Worm (Caenorhabditis elegans): ENCODE measurements around the gene lbp-2.

- TF ChIP-seq skn-1 (tag; optimal IDR thresholded peaks at IDR 0.05) (no peak), nhr-77 (tag; optimal IDR thresholded peaks at IDR 0.05) (no peak), ztf-11 (tag; optimal IDR thresholded peaks at IDR 0.05) (no peak), elt-1 (tag; optimal IDR thresholded peaks at IDR 0.05) (no peak), nhr-129 (tag; optimal IDR thresholded peaks at IDR 0.05) (no peak), nhr-6 (tag; optimal IDR thresholded peaks at IDR 0.05) (no peak), unc-62 (GFP tag; optimal IDR thresholded peaks at IDR 0.05) (no peak), R02D3.7 (tag; optimal IDR thresholded peaks at IDR 0.05) (no peak), fos-1 (tag; optimal IDR thresholded peaks at IDR 0.05) (no peak), snpc-4 (tag; optimal IDR thresholded peaks at IDR 0.05) (no peak)
Measured at ce11 chrX:3252500-3252899, 7.9 kb upstream of the lbp-2 start, which contains the start of gene tba-9.

All from whole organism, L2 larva.